Fruit fly (Drosophila melanogaster) whole organism, embryonic: ENCODE measurements around the gene rgn.

Experiments used
- CG10147 ChIP-seq: fragments of 200-800 bp; sonication (Bioruptor generic); optimal IDR thresholded peaks from 2 replicates; lab custom pipeline; 2019; ENCODE audit warnings: missing biosample characterization, mild to moderate bottlenecking, missing genetic modification characterization, moderate library complexity
- CG14860 ChIP-seq: fragments of 200-800 bp; sonication (Bioruptor generic); IDR thresholded peaks from 3 replicates; pipeline ENCODE4 v1.3.6; 2022; ENCODE audit warnings: missing biosample characterization, missing genetic modification characterization; ENCODE audit not compliant: partially characterized antibody
- CG15479 ChIP-seq: fragments of 200-800 bp; sonication (Bioruptor generic); optimal IDR thresholded peaks from 3 replicates; lab custom pipeline; 2019; ENCODE audit warnings: missing biosample characterization, mild to moderate bottlenecking, missing genetic modification characterization, moderate library complexity
- CG2120 ChIP-seq: fragments of 200-800 bp; sonication (Bioruptor generic); optimal IDR thresholded peaks from 3 replicates; lab custom pipeline; 2016; ENCODE audit warnings: missing biosample characterization, missing genetic modification characterization
- CG2199 ChIP-seq: fragments of 200-800 bp; sonication (Bioruptor generic); IDR thresholded peaks from 3 replicates; pipeline ENCODE4 v1.3.6; 2022; ENCODE audit warnings: missing biosample characterization, missing genetic modification characterization
- CG7556 ChIP-seq: fragments of 200-800 bp; sonication (Bioruptor generic); optimal IDR thresholded peaks from 2 replicates; lab custom pipeline; 2017; ENCODE audit warnings: missing biosample characterization, mild to moderate bottlenecking, missing genetic modification characterization
- CG8089 ChIP-seq: fragments of 200-800 bp; sonication (Bioruptor generic); optimal IDR thresholded peaks from 3 replicates; lab custom pipeline; 2016; ENCODE audit warnings: missing biosample characterization, missing genetic modification characterization
- CG8388 ChIP-seq: fragments of 200-800 bp; sonication (Bioruptor generic); optimal IDR thresholded peaks from 2 replicates; lab custom pipeline; 2019; ENCODE audit warnings: missing biosample characterization, mild to moderate bottlenecking, missing genetic modification characterization, moderate library complexity
- Camta ChIP-seq: fragments of 200-800 bp; sonication (Bioruptor generic); optimal IDR thresholded peaks from 2 replicates; lab custom pipeline; 2016; ENCODE audit warnings: missing biosample characterization, missing genetic modification characterization
- D ChIP-seq, 2 experiments: fragments of 200-800 bp in 1 of 2; fragments of >200 bp in 1 of 2; sonication (Bioruptor generic) in 1 of 2; optimal IDR thresholded peaks; 2 replicates in 1 of 2; 3 replicates in 1 of 2; lab custom pipeline; 2017; ENCODE audit warnings: mild to moderate bottlenecking in 1 of 2, missing biosample characterization in 1 of 2, missing genetic modification characterization in 1 of 2, missing genetic modification reagents in 1 of 2
- D19A ChIP-seq: fragments of 200-800 bp; optimal IDR thresholded peaks from 3 replicates; lab custom pipeline; 2019; ENCODE audit warnings: missing biosample characterization, mild to moderate bottlenecking, missing genetic modification characterization, moderate library complexity
- Elba2 ChIP-seq: fragments of 200-800 bp; sonication (Bioruptor generic); optimal IDR thresholded peaks from 3 replicates; lab custom pipeline; 2016; ENCODE audit warnings: missing biosample characterization, missing genetic modification characterization
- Ets65A ChIP-seq: fragments of 200-800 bp; sonication (Bioruptor generic); peaks from one replicate; lab custom pipeline; 2016; ENCODE audit warnings: missing biosample characterization, missing genetic modification characterization
- HmgD ChIP-seq: fragments of 200-800 bp; sonication (Bioruptor generic); optimal IDR thresholded peaks from 3 replicates; lab custom pipeline; 2016; ENCODE audit warnings: missing biosample characterization, missing genetic modification characterization
- Hr78 ChIP-seq, 2 experiments: fragments of 200-800 bp in 1 of 2; fragments of >200 bp in 1 of 2; sonication (Bioruptor generic) in 1 of 2; optimal IDR thresholded peaks; 2 replicates each; lab custom pipeline; 2017 to 2019; ENCODE audit warnings: missing biosample characterization in 2 of 2, missing genetic modification characterization in 2 of 2, mild to moderate bottlenecking in 1 of 2, moderate library complexity in 1 of 2
- MBD-R2 ChIP-seq: fragments of 200-800 bp; sonication (Bioruptor generic); IDR thresholded peaks from 2 replicates; pipeline ENCODE4 v1.3.6; 2022; ENCODE audit warnings: missing biosample characterization, missing genetic modification characterization
- Pdp1 ChIP-seq, 2 experiments: fragments of 200-800 bp; sonication (Bioruptor generic); optimal IDR thresholded peaks; 3 replicates each; lab custom pipeline; 2016; ENCODE audit warnings: missing biosample characterization in 2 of 2, missing genetic modification characterization in 2 of 2, mild to moderate bottlenecking in 1 of 2, moderate library complexity in 1 of 2
- Ptx1 ChIP-seq: fragments of 200-800 bp; sonication (Bioruptor generic); IDR thresholded peaks from 2 replicates; pipeline ENCODE4 v1.3.6; 2022; ENCODE audit warnings: missing biosample characterization, missing genetic modification characterization
- Sox100B ChIP-seq: fragments of 200-800 bp; sonication (Bioruptor generic); optimal IDR thresholded peaks from 3 replicates; lab custom pipeline; 2018; ENCODE audit warnings: missing biosample characterization, mild to moderate bottlenecking, missing genetic modification characterization
- cg ChIP-seq: fragments of 200-800 bp; sonication (Bioruptor generic); optimal IDR thresholded peaks from 3 replicates; lab custom pipeline; 2019; ENCODE audit warnings: missing biosample characterization, mild to moderate bottlenecking, missing genetic modification characterization, moderate library complexity
- gem ChIP-seq: fragments of 200-800 bp; sonication (Bioruptor generic); optimal IDR thresholded peaks from 2 replicates; lab custom pipeline; 2019; ENCODE audit warnings: missing biosample characterization, mild to moderate bottlenecking, missing genetic modification characterization, moderate library complexity
- h ChIP-seq: fragments of >200 bp; optimal IDR thresholded peaks from 2 replicates; lab custom pipeline; 2017
- hb ChIP-seq: fragments of 200-800 bp; sonication (Bioruptor generic); IDR thresholded peaks from 3 replicates; pipeline ENCODE4 v1.3.6; 2022; ENCODE audit warnings: missing biosample characterization, missing genetic modification characterization; ENCODE audit not compliant: partially characterized antibody
- nmo ChIP-seq: fragments of 200-800 bp; sonication (Bioruptor generic); optimal IDR thresholded peaks from 2 replicates; lab custom pipeline; 2018; ENCODE audit warnings: missing biosample characterization, mild to moderate bottlenecking, missing genetic modification characterization, moderate library complexity
- sd ChIP-seq: fragments of 200-800 bp; sonication (Bioruptor generic); optimal IDR thresholded peaks from 3 replicates; lab custom pipeline; 2018; ENCODE audit warnings: missing biosample characterization, mild to moderate bottlenecking, missing genetic modification characterization, moderate library complexity
- sens ChIP-seq: fragments of 200-800 bp; sonication (Bioruptor generic); peaks from one replicate; lab custom pipeline; 2016; ENCODE audit warnings: missing biosample characterization, missing genetic modification characterization

rgn gene

DNA sequence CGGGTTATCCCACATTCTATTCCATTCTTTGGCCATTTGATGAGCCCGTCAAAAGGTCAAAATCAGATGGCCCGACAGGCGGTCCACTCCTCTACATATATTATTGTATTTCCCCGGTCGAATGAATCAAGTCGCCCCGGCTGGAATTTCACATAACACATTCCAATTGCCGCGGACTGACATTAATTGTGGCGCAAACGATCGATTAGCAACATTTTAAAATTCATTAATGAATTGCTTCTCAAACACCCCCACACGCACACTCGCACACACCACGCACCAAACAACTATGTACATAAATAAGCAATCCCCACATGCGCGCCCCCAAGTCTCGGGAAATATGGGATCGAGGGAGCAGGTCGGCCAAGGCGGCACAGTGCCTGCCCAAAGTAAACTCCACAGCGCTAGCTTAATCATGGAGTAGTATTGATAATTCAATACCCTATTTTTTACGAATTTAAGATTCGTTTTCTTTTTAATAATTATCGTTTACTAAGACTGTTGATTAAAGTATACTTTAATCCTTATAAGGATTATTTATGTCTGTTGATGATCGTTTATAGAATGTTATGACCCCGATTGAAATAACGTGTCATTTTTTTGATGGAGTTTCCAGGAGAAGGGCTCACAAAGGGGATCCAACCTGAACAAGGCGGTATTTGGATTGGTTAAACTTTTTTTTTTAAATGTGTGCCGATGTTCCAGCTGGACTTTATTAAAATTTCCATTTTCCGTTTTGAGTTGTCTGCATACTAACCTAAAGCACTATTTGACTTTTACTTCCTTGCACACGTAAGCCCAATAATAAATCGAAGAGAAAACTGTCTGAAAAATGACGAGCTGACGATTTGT lies 83.2 kb downstream of the rgn start (continued):
- TF ChIP-seq CG8388 (GFP tag; lab: Kevin White, UChicago) (peak; percentile 98), Hr78 (GFP tag; optimal IDR thresholded peaks at IDR 0.05; lab: Kevin White, UChicago) (peak in 1 of 2 experiments; percentile 33), nmo (GFP tag; lab: Kevin White, UChicago) (peak; percentile 33), CG2199 (GFP tag; lab: Robert Waterston, UW) (0 out of 3 replicates have a peak, but pooled peaks have one; percentile 61), CG2120 (no peak), Ptx1 (0 out of 2 replicates have a peak, but pooled peaks have one; percentile 10), D19A (tag; lab: Kevin White, UChicago) (peak; percentile 64), Ets65A (peak; percentile 42), CG8089 (GFP tag; lab: Kevin White, UChicago) (no peak), CG7556 (GFP tag; lab: Kevin White, UChicago) (no peak), Pdp1 (GFP tag; optimal IDR thresholded peaks at IDR 0.05; lab: Kevin White, UChicago) (peak in 1 of 2 experiments; percentile 2), sens (GFP tag; lab: Kevin White, UChicago) (peak; percentile 86), sd (peak; percentile 88), MBD-R2 (GFP tag; lab: Robert Waterston, UW) (no peak), Sox100B (GFP tag; lab: Kevin White, UChicago) (peak; percentile 33), gem (tag; lab: Kevin White, UChicago) (peak; percentile 17), hb (GFP tag; lab: Robert Waterston, UW) (no peak), Camta (GFP tag; lab: Kevin White, UChicago) (no peak), HmgD (GFP tag; lab: Kevin White, UChicago) (no peak)

DNA sequence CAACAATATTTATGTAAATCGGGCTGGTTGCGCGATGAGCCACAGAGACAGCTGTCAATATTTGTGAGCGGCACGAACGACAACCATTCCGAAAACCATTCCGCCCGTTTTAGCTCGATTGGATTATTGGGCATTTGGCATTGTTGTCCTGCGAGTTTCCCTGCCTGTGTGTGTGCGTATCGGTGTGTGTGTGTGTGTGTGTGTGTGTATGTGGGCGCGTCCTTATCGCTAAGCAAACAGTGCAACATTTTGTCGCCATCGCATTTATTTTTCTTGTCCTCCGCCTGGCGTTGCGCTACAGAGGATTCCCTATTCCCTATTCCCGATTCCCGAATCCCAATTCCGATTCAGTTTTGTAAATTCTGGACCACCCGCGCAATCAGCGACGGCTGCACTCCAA lies 89.6 kb downstream of the rgn start:
- TF ChIP-seq CG15479 (peak; percentile 82), cg (GFP tag; lab: Kevin White, UChicago) (peak; percentile 36), h (no peak), Elba2 (GFP tag; lab: Kevin White, UChicago) (no peak), CG14860 (GFP tag; lab: Robert Waterston, UW) (0 out of 3 replicates have a peak, but pooled peaks have one; percentile 19), D (optimal IDR thresholded peaks at IDR 0.05; lab: Kevin White, UChicago) (peak; percentile 62), D (GFP tag; optimal IDR thresholded peaks at IDR 0.05; lab: Kevin White, UChicago) (no peak), CG10147 (GFP tag; lab: Kevin White, UChicago) (no peak)
